Fruit fly (Drosophila melanogaster): ENCODE measurements around the gene Acbp5.

Acbp5 gene

dm6 chr3L:8772998-8773684 is 15.2 kb downstream of the Acbp5 start (continued):
- TF ChIP-seq CG10979 (tag; optimal IDR thresholded peaks at IDR 0.05) (peak; percentile 85), nau (GFP tag; optimal IDR thresholded peaks at IDR 0.05) (peak; percentile 43), CG6683 (GFP tag; optimal IDR thresholded peaks at IDR 0.05) (no peak), Xbp1 (GFP tag; optimal IDR thresholded peaks at IDR 0.05) (peak; percentile 74), pnt (GFP tag; optimal IDR thresholded peaks at IDR 0.05) (peak; percentile 23), Rx (GFP tag; IDR thresholded peaks at IDR 0.05) (peak; percentile 35; the same call in 1 of the 2 replicates), CG15696 (tag; optimal IDR thresholded peaks at IDR 0.05) (peak; percentile 38), Deaf1 (tag; optimal IDR thresholded peaks at IDR 0.05) (peak; percentile 2), cwo (GFP tag; optimal IDR thresholded peaks at IDR 0.05) (no peak), slp2 (GFP tag; optimal IDR thresholded peaks at IDR 0.05) (peak; percentile 59), CG30431 (GFP tag; optimal IDR thresholded peaks at IDR 0.05) (peak; percentile 31), dan (GFP tag; IDR thresholded peaks at IDR 0.05) (no peak), ro (GFP tag; IDR thresholded peaks at IDR 0.05) (peak; percentile 31; the same call in 1 of the 2 replicates), CG2875 (GFP tag; optimal IDR thresholded peaks at IDR 0.05) (peak; percentile 71), sd (tag; optimal IDR thresholded peaks at IDR 0.05) (peak; percentile 74), Hmx (GFP tag; optimal IDR thresholded peaks at IDR 0.05) (no peak), Hsf (GFP tag; optimal IDR thresholded peaks at IDR 0.05) (peak; percentile 69), Scr (GFP tag; IDR thresholded peaks at IDR 0.05; ENCODE audit: partially characterized antibody) (no peak), dimm (GFP tag; IDR thresholded peaks at IDR 0.05) (0 out of 2 replicates have a peak, but pooled peaks have one; percentile 41), fru (optimal IDR thresholded peaks at IDR 0.05) (no peak), CG9727 (GFP tag; optimal IDR thresholded peaks at IDR 0.05) (peak; percentile 68), scrt (GFP tag; optimal IDR thresholded peaks at IDR 0.05) (peak; percentile 34), Adf1 (GFP tag; IDR thresholded peaks at IDR 0.05) (no peak), wor (GFP tag; IDR thresholded peaks at IDR 0.05) (peak; percentile 60), CG12299 (tag; optimal IDR thresholded peaks at IDR 0.05) (peak; percentile 6), maf-S (GFP tag; optimal IDR thresholded peaks at IDR 0.05) (peak; percentile 51), stwl (tag; optimal IDR thresholded peaks at IDR 0.05) (peak; percentile 4), CG13775 (GFP tag; optimal IDR thresholded peaks at IDR 0.05) (peak; percentile 57), hkb (optimal IDR thresholded peaks at IDR 0.05) (no peak), hkb (GFP tag; IDR thresholded peaks at IDR 0.05) (peak; percentile 70), CG17361 (GFP tag; IDR thresholded peaks at IDR 0.05) (peak; percentile 86), gt (GFP tag; IDR thresholded peaks at IDR 0.05) (no peak), crol (GFP tag; IDR thresholded peaks at IDR 0.05) (no peak), NFAT (GFP tag; IDR thresholded peaks at IDR 0.05) (no peak), lola (GFP tag; optimal IDR thresholded peaks at IDR 0.05) (peak in 1 of 3 experiments; percentile 87), her (GFP tag; optimal IDR thresholded peaks at IDR 0.05) (no peak), D19A (tag; optimal IDR thresholded peaks at IDR 0.05) (peak; percentile 70), CG43689 (GFP tag; IDR thresholded peaks at IDR 0.05) (no peak), E2f2 (GFP tag; IDR thresholded peaks at IDR 0.05) (peak; percentile 63; the same call in 1 of the 2 replicates), fd96Cb (tag; optimal IDR thresholded peaks at IDR 0.05) (peak; percentile 80), CG10321 (GFP tag; IDR thresholded peaks at IDR 0.05) (peak; percentile 28; the same call in 1 of the 2 replicates), CG6654 (GFP tag; optimal IDR thresholded peaks at IDR 0.05) (peak; percentile 25), Gsc (GFP tag; IDR thresholded peaks at IDR 0.05) (no peak), grn (GFP tag; optimal IDR thresholded peaks at IDR 0.05) (no peak), seq (GFP tag; IDR thresholded peaks at IDR 0.05) (peak; percentile 76), CG34376 (GFP tag; optimal IDR thresholded peaks at IDR 0.05) (no peak), Aef1 (GFP tag; IDR thresholded peaks at IDR 0.05) (0 out of 3 replicates have a peak, but pooled peaks have one; percentile 18), chinmo (GFP tag; IDR thresholded peaks at IDR 0.05; ENCODE audit: partially characterized antibody) (no peak), Nf-YA (GFP tag; IDR thresholded peaks at IDR 0.05) (0 out of 2 replicates have a peak, but pooled peaks have one; percentile 42), CG11398 (GFP tag; optimal IDR thresholded peaks at IDR 0.05) (peak; percentile 39)

Data from whole organism, embryonic.